Worm (Caenorhabditis elegans): ENCODE data around the gene fbxb-34.

DNA sequence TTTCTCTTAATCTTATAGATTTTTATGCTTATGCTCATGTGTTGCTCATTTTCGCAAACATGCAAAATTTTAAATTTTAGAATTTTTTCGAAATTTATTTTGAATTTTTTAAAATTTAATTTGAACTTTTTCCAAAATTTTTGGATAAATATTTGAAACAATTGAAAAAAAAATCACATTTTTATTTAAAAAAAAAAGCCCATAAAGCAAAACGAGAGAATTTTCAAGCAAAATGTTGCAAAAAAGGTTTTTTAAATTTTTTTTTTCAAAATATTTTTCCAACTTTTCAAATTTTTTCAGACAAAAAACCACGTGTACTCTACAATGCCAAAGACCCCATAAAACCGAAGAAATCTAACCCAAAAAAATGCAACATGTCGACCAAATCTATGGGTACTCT, 31.4 kb upstream of the fbxb-34 start, which contains the start of the genes C09E8.1 and C09E8.6:
- TF ChIP-seq aly-2 (tag; optimal IDR thresholded peaks at IDR 0.05), result no peak
- no peak for TF ChIP-seq ama-1 (optimal IDR thresholded peaks at IDR 0.05)
- TF ChIP-seq nhr-11 (tag; optimal IDR thresholded peaks at IDR 0.05), result no peak
- TF ChIP-seq R02D3.7 (tag; optimal IDR thresholded peaks at IDR 0.05), result no peak
- TF ChIP-seq snpc-4 (tag; optimal IDR thresholded peaks at IDR 0.05), result no peak
- TF ChIP-seq unc-39 (tag; optimal IDR thresholded peaks at IDR 0.05), result no peak
- no peak for TF ChIP-seq crh-2 (tag; optimal IDR thresholded peaks at IDR 0.05)

Measured in whole organism, L2 larva.